Fruit fly (Drosophila melanogaster): Measurements from ENCODE around the gene CG13460.

dm6 chr3L:15073680-15074079, 12.2 kb upstream of the CG13460 start:
- no peak for TF ChIP-seq CG10348 (GFP tag; IDR thresholded peaks at IDR 0.05)
- TF ChIP-seq CG12605 (GFP tag; IDR thresholded peaks at IDR 0.05) = no peak
- no peak for TF ChIP-seq CG15710 (tag; optimal IDR thresholded peaks at IDR 0.05)
- no peak for TF ChIP-seq fd96Ca (GFP tag; IDR thresholded peaks at IDR 0.05)
- no peak for TF ChIP-seq D1 (tag; optimal IDR thresholded peaks at IDR 0.05)

Measured in whole organism, pupa.